Fruit fly (Drosophila melanogaster) whole organism, adult: ENCODE measurements around the gene lute.

Experiments
- CG11617 ChIP-seq: fragments of 200-800 bp; sonication (Bioruptor generic); optimal IDR thresholded peaks from 2 replicates; lab custom pipeline; 2017; ENCODE audit warnings: mild to moderate bottlenecking, missing biosample characterization, missing genetic modification reagents, missing genetic modification characterization
- CG12768 ChIP-seq: fragments of 200-800 bp; sonication (Bioruptor generic); optimal IDR thresholded peaks from 2 replicates; lab custom pipeline; 2017; ENCODE audit warnings: missing biosample characterization, missing genetic modification characterization, mild to moderate bottlenecking, moderate library complexity, missing genetic modification reagents
- CG14711 ChIP-seq: fragments of 200-800 bp; sonication (Bioruptor generic); optimal IDR thresholded peaks from 2 replicates; lab custom pipeline; 2018; ENCODE audit warnings: missing biosample characterization, mild to moderate bottlenecking, missing genetic modification characterization, moderate library complexity
- CG1620 ChIP-seq: fragments of 200-800 bp; sonication (Bioruptor generic); optimal IDR thresholded peaks from 2 replicates; lab custom pipeline; 2016; ENCODE audit warnings: missing biosample characterization, missing genetic modification characterization
- CG33017 ChIP-seq: fragments of 200-800 bp; sonication (Bioruptor generic); optimal IDR thresholded peaks from 2 replicates; lab custom pipeline; 2018; ENCODE audit warnings: missing biosample characterization, mild to moderate bottlenecking, missing genetic modification characterization, moderate library complexity
- CG5204 ChIP-seq: fragments of 200-800 bp; sonication (Bioruptor generic); optimal IDR thresholded peaks from 2 replicates; lab custom pipeline; 2016; ENCODE audit warnings: missing biosample characterization, missing genetic modification characterization
- CG7045 ChIP-seq: fragments of 200-800 bp; sonication (Bioruptor generic); optimal IDR thresholded peaks from 2 replicates; lab custom pipeline; 2017; ENCODE audit warnings: missing biosample characterization, mild to moderate bottlenecking, missing genetic modification characterization
- CG7101 ChIP-seq: fragments of 200-800 bp; sonication (Bioruptor generic); optimal IDR thresholded peaks from 2 replicates; lab custom pipeline; 2018; ENCODE audit warnings: missing biosample characterization, mild to moderate bottlenecking, missing genetic modification characterization, moderate library complexity
- Clk ChIP-seq: fragments of 200-800 bp; sonication (Bioruptor generic); optimal IDR thresholded peaks from 2 replicates; lab custom pipeline; 2017; ENCODE audit warnings: missing biosample characterization, missing genetic modification characterization
- Crg-1 ChIP-seq: fragments of 200-800 bp; sonication (Bioruptor generic); optimal IDR thresholded peaks from 2 replicates; lab custom pipeline; 2016; ENCODE audit warnings: missing biosample characterization, missing genetic modification characterization
- Hr96 ChIP-seq: fragments of 200-800 bp; sonication (Bioruptor generic); optimal IDR thresholded peaks from 2 replicates; lab custom pipeline; 2016; ENCODE audit warnings: missing biosample characterization, missing genetic modification characterization
- Mnt ChIP-seq: fragments of 200-800 bp; sonication (Bioruptor generic); optimal IDR thresholded peaks from 2 replicates; lab custom pipeline; 2016; ENCODE audit warnings: missing biosample characterization, mild to moderate bottlenecking, missing genetic modification characterization
- bab1 ChIP-seq: fragments of 200-800 bp; sonication (Bioruptor generic); optimal IDR thresholded peaks from 3 replicates; lab custom pipeline; 2019; ENCODE audit warnings: missing biosample characterization, mild to moderate bottlenecking, missing genetic modification characterization, moderate library complexity
- cic ChIP-seq: fragments of 200-800 bp; sonication (Bioruptor generic); optimal IDR thresholded peaks from 2 replicates; lab custom pipeline; 2017; ENCODE audit warnings: missing biosample characterization, mild to moderate bottlenecking, missing genetic modification characterization, moderate library complexity
- cnc ChIP-seq, 2 experiments: fragments of >200 bp; optimal IDR thresholded peaks; 2 replicates each; lab custom pipeline; 2017
- kay ChIP-seq: fragments of 200-800 bp; sonication (Bioruptor generic); peaks from one replicate; lab custom pipeline; 2016; ENCODE audit warnings: missing biosample characterization, missing genetic modification characterization, borderline replicate concordance
- ovo ChIP-seq: fragments of 200-800 bp; sonication (Bioruptor generic); optimal IDR thresholded peaks from 2 replicates; lab custom pipeline; 2016; ENCODE audit warnings: missing biosample characterization, missing genetic modification characterization
- pad ChIP-seq: fragments of 200-800 bp; sonication (Bioruptor generic); optimal IDR thresholded peaks from 3 replicates; lab custom pipeline; 2017; ENCODE audit warnings: missing biosample characterization, missing genetic modification characterization, mild to moderate bottlenecking, moderate library complexity, missing genetic modification reagents
- tj ChIP-seq: fragments of 200-800 bp; sonication (Bioruptor generic); optimal IDR thresholded peaks from 3 replicates; lab custom pipeline; 2017; ENCODE audit warnings: missing biosample characterization, mild to moderate bottlenecking, missing genetic modification characterization, moderate library complexity
- toe ChIP-seq: fragments of 200-800 bp; sonication (Bioruptor generic); optimal IDR thresholded peaks from 2 replicates; lab custom pipeline; 2016; ENCODE audit warnings: missing biosample characterization, missing genetic modification characterization

The lute gene

DNA sequence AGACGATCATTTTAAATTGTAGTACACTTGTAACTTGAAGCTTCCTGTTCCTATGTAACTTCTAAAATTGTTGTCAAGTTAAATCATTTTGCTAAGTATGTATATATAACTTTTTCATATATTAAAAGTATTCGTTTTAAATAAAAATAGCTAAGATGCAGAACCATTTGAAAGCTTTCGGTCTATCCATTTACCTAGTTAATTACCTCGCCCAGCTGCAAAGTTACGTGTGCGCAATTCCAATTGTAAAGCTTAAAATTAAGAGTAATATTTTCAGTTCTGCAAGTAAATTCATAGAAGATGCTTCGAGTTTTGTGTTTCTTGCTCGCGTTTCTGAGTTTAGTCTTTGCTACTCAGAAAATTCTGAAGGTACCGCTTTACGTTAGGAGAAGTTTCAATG, 29.6 kb downstream of the lute start, which contains the start of gene CG5860:
TSS of gene CG5860 (plus strand) at position 301 of the 400 bp plus-strand sequence.
- TF ChIP-seq ovo (GFP tag; lab: Kevin White, UChicago): no peak

DNA sequence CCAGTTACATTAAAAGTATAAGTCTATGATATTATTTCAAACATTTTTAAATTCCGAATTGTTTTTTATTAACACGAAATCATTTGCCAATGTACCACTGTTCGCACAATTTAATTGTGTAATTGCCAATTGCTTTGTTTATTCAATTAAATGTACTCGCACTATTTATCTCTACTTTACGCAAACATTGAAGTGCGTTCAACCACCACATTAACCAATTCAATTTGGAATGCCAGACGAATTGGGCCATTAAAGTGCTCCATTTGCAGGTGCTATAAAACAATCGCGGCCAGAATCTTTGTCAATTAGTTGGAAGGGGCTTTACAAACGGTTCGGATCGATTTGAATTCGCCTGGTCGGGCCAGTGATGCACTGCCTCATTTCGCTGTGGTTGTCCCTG, 31.1 kb downstream of the lute start, which contains the start of gene CG5863:
TSS of gene CG5863 (plus strand) at position 301 of the 400 bp plus-strand sequence.
- TF ChIP-seq toe (GFP tag; lab: Kevin White, UChicago) (no peak), Mnt (GFP tag; lab: Kevin White, UChicago) (no peak), CG12768 (GFP tag; lab: Kevin White, UChicago) (no peak), CG11617 (no peak), Hr96 (GFP tag; lab: Kevin White, UChicago) (no peak), CG1620 (GFP tag; lab: Kevin White, UChicago) (no peak), cic (GFP tag; lab: Kevin White, UChicago) (no peak), tj (GFP tag; lab: Kevin White, UChicago) (no peak), CG7101 (tag; lab: Kevin White, UChicago) (no peak)

DNA sequence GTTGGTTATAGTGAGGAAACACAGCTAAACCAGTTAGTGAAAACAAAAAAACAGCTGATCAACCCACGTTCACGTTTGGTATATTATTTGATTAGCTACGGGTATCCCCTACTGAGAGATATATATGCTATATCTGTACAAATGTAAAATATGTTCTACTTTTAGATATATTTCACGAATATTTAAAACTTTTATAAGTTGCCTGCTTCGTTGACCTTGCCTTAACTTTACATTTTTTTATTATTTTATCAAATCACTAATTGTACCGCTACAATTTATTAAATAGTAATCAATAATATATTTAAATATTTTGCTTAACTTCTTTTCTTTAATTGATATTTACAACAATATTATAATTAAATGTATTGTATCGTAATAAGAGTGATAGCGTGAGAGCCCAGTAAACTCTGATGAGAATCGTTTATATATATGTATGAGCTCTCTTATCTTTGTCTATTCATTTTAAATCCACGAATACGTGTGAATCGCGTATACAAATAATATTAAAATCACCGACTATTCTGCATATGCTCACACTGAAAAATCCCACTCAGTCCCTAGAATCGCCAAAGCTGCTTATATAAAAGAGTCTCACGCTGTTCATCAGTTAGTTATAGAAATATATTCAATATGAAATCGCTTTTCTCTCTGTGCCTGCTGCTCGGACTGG, 32.8 kb downstream of the lute start, which contains the start of gene CG42821:
TSS of gene CG42821 (plus strand) at position 620 of the 670 bp plus-strand sequence.
- no peak for TF ChIP-seq ovo (GFP tag; lab: Kevin White, UChicago)
- peak; percentile 23 for TF ChIP-seq bab1 (GFP tag; lab: Kevin White, UChicago)
- peak; percentile 29 for TF ChIP-seq CG14711 (tag; lab: Kevin White, UChicago)
- no peak for TF ChIP-seq CG33017 (tag; lab: Kevin White, UChicago)
- TF ChIP-seq Clk: no peak
- no peak for TF ChIP-seq CG7045
- TF ChIP-seq CG5204 (GFP tag; lab: Kevin White, UChicago): no peak
- no peak for TF ChIP-seq CG1620 (GFP tag; lab: Kevin White, UChicago)
- TF ChIP-seq CG11617: no peak
- no peak for TF ChIP-seq tj (GFP tag; lab: Kevin White, UChicago)
- no peak for TF ChIP-seq CG7101 (tag; lab: Kevin White, UChicago)

DNA sequence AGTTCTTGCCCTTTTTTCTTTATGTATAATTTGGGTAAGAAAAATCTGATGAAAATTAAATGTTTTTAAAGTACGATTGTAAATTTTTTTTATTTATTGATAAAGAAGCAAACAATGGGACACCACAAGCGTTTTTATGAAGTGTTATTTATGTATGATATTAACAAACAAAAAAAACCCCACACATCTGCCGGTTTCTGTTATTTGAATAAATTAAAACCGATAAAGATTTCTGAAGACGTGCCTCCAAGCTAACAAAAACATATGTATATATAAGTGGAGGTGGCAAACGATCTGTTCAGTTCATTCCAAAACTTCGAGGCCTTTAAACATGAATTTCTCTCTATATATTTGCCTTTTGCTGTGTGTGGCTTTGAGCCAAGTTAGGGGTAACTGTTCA, 33.9 kb downstream of the lute start, which contains the start of gene CG42822:
TSS of gene CG42822 (plus strand) at position 301 of the 400 bp plus-strand sequence.
- no peak for TF ChIP-seq CG11617
- TF ChIP-seq tj (GFP tag; lab: Kevin White, UChicago): no peak
- TF ChIP-seq CG7101 (tag; lab: Kevin White, UChicago): no peak
- TF ChIP-seq kay (GFP tag; lab: Kevin White, UChicago): no peak
- TF ChIP-seq Mnt (GFP tag; lab: Kevin White, UChicago): no peak
- no peak for TF ChIP-seq toe (GFP tag; lab: Kevin White, UChicago)
- no peak for TF ChIP-seq bab1 (GFP tag; lab: Kevin White, UChicago)
- no peak for TF ChIP-seq CG14711 (tag; lab: Kevin White, UChicago)
- TF ChIP-seq CG7045: no peak
- no peak for TF ChIP-seq CG12768 (GFP tag; lab: Kevin White, UChicago)
- no peak for TF ChIP-seq Hr96 (GFP tag; lab: Kevin White, UChicago)
- TF ChIP-seq CG5204 (GFP tag; lab: Kevin White, UChicago): no peak
- TF ChIP-seq pad: no peak
- no peak for TF ChIP-seq cnc (optimal IDR thresholded peaks at IDR 0.05; lab: Kevin White, UChicago)
- no peak for TF ChIP-seq Clk

DNA sequence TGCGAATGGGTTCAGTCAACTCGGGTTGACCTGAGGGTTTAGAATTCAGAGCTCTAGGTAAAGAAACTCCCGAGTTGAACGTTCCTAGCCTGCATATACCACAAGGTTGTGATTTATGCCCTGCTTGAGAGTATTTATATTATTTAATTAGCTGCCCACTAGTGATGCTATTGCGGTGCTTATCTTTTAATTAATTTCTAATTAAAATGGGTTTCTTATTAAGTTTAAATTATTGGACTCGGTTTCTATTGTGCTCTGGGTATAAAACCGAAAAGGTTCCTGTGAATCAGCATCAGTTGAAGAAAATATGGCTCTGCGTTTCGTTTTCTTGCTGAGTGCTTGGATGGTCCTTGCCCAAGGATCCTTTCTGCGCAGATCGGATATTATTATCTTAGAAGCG, 35.7 kb downstream of the lute start, which contains the start of gene CG5866:
TSS of gene CG5866 (plus strand) at position 301 of the 400 bp plus-strand sequence.
- TF ChIP-seq CG14711 (tag; lab: Kevin White, UChicago) (no peak), Clk (no peak), tj (GFP tag; lab: Kevin White, UChicago) (no peak), CG5204 (GFP tag; lab: Kevin White, UChicago) (no peak), toe (GFP tag; lab: Kevin White, UChicago) (no peak), Crg-1 (GFP tag; lab: Kevin White, UChicago) (no peak), CG1620 (GFP tag; lab: Kevin White, UChicago) (no peak), cnc (optimal IDR thresholded peaks at IDR 0.05; lab: Kevin White, UChicago) (no peak), cic (GFP tag; lab: Kevin White, UChicago) (no peak), bab1 (GFP tag; lab: Kevin White, UChicago) (no peak), ovo (GFP tag; lab: Kevin White, UChicago) (no peak), CG7101 (tag; lab: Kevin White, UChicago) (no peak), Hr96 (GFP tag; lab: Kevin White, UChicago) (no peak), Mnt (GFP tag; lab: Kevin White, UChicago) (no peak), pad (no peak), CG7045 (no peak)

DNA sequence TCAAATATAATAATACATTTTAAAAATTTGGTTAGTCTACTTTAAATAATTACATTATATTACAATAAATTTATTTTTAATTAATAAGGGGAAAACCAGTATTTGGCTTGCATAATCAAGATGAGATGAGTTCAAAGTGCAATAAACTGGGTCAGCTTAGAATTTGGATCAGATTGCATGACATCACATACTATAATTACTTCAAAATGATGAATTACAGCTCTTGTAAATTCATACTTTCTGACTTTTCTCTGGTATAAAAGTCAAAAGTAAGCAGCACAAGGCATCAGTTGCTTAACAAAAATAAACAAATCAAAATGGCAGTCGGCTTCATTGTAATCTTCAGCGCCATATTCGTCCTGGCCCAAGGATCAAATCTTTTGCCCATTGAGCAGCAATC, 37.4 kb downstream of the lute start, which contains the start of gene CG33333:
TSS of gene CG33333 (plus strand) at position 301 of the 400 bp plus-strand sequence.
- TF ChIP-seq cnc (optimal IDR thresholded peaks at IDR 0.05; lab: Kevin White, UChicago) (no peak), CG5204 (GFP tag; lab: Kevin White, UChicago) (no peak), toe (GFP tag; lab: Kevin White, UChicago) (no peak), Hr96 (GFP tag; lab: Kevin White, UChicago) (no peak), tj (GFP tag; lab: Kevin White, UChicago) (no peak), pad (no peak)
